Worm (Caenorhabditis elegans) whole organism, late embryonic: ENCODE data around the gene C09E8.1.

Experiments used
- ama-1 ChIP-seq: fragments of 150-350 bp; optimal IDR thresholded peaks from 2 replicates; lab custom pipeline; 2014
- ceh-45 ChIP-seq: fragments of 200-800 bp; sonication (Bioruptor generic); IDR thresholded peaks from 2 replicates; pipeline ENCODE4 v1.3.6; 2022; ENCODE audit warnings: missing genetic modification reagents, missing genetic modification characterization, missing compliant biosample characterization
- dmd-4 ChIP-seq: sonication (generic microtip); optimal IDR thresholded peaks from 2 replicates; lab custom pipeline; 2016; ENCODE audit warnings: borderline replicate concordance, missing genetic modification characterization, missing compliant biosample characterization
- elt-4 ChIP-seq: sonication (generic microtip); optimal IDR thresholded peaks from 2 replicates; lab custom pipeline; 2016; ENCODE audit warnings: missing genetic modification characterization, missing compliant biosample characterization
- ets-4 ChIP-seq: sonication (generic microtip); optimal IDR thresholded peaks from 2 replicates; lab custom pipeline; 2016; ENCODE audit warnings: missing genetic modification characterization, missing compliant biosample characterization
- pqm-1 ChIP-seq: sonication (generic microtip); optimal IDR thresholded peaks from 2 replicates; lab custom pipeline; 2016; ENCODE audit warnings: missing genetic modification characterization, missing compliant biosample characterization
- sox-4 ChIP-seq: sonication (generic microtip); optimal IDR thresholded peaks from 2 replicates; lab custom pipeline; 2017; ENCODE audit warnings: mild to moderate bottlenecking, missing genetic modification characterization, inconsistent platforms, missing compliant biosample characterization

- TF ChIP-seq ama-1 (lab: Kevin White, UChicago) (no peak), ceh-45 (GFP tag; lab: Robert Waterston, UW) (no peak), dmd-4 (tag; lab: Kevin White, UChicago) (no peak), sox-4 (tag; lab: Kevin White, UChicago) (no peak), pqm-1 (no peak), ets-4 (no peak), elt-4 (no peak)
Observed at ce11 chrII:580189-580643, 23.9 kb downstream of the C09E8.1 start, which contains the start of the genes cdc-37 and W08F4.3.
